Worm (Caenorhabditis elegans): ENCODE measurements around the gene F53H4.3.

The F53H4.3 gene

ce11 chrX:15865868-15866555 is 21.4 kb downstream of the F53H4.3 start, which contains the start of the genes csb-1 and F53H4.4:
Gene csb-1 (minus strand): TSS chrX:15865918.
Gene F53H4.4 (plus strand): TSS chrX:15866387.
- no peak for TF ChIP-seq unc-62 (GFP tag; optimal IDR thresholded peaks at IDR 0.05)

DNA sequence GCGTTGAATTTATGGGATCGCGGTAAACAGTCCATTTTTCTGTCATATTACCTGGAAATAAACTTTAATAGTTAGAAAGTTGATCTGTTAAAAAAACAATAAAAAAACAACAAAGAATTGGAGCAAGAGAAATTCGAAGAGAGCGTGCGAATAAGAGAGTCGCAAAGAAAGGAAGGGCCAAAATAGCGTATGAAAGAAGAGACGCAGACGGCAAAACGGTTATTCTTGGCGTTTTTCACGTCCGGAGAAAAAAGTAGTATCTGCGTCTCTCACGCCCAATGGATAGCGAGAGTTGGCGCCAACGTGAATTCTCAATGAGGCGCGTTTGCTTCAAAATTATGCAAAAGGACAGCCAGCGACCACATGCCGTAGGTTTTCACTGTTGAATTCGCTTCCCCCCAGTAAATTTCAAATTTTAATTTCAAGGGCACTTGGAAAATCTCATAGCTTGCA is 26.8 kb downstream of the F53H4.3 start, which contains the start of gene F53H4.6:
TSS of gene F53H4.6 (minus strand) at position 51 of the 453 bp plus-strand sequence.
- no peak for TF ChIP-seq unc-62 (GFP tag; optimal IDR thresholded peaks at IDR 0.05)

- TF ChIP-seq unc-62 (GFP tag; optimal IDR thresholded peaks at IDR 0.05) = no peak
Observed at ce11 chrX:15856853-15857252, 30.5 kb downstream of the F53H4.3 start, which contains the start of gene F53H4.2. Gene F53H4.2 (plus strand): TSS chrX:15857153.

ce11 chrX:15851013-15851412 is 36.4 kb downstream of the F53H4.3 start:
- TF ChIP-seq unc-62 (GFP tag; optimal IDR thresholded peaks at IDR 0.05) = no peak

- TF ChIP-seq unc-62 (GFP tag; optimal IDR thresholded peaks at IDR 0.05) = no peak
Observed at ce11 chrX:15849397-15849935, 37.9 kb downstream of the F53H4.3 start, which contains the start of gene acl-1. Gene acl-1 (plus strand): TSS chrX:15849885.

- no peak for TF ChIP-seq unc-62 (GFP tag; optimal IDR thresholded peaks at IDR 0.05)
Observed at ce11 chrX:15848867-15849266, 38.5 kb downstream of the F53H4.3 start.

DNA sequence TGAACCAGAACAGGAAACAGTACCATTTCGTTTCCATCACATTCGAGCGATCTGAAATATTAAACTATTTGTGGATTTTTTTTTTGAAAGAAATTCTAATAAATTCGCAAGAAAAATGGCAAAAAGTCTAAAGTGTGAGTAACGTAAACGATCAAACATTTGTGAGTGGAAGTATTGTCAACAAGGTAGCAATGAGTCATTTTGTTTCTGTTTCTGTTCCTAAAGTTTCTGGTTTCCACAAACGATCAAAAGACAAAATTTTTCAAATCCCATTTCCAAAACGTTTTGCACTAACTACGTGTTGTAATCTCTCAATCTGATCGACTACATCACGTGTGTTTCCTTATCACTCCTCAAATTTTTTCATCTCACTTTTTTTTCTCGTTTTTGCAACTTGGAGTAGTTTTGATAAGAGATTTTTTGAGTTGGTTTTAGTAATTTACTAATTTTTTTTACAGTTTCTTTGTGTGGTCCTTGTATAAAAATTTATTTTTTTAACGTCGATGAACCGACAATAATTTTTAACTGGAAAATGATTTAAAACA is 39.8 kb downstream of the F53H4.3 start, which contains the start of gene F59F4.3:
TSS of gene F59F4.3 (minus strand) at position 51 of the 545 bp plus-strand sequence.
- no peak for TF ChIP-seq unc-62 (GFP tag; optimal IDR thresholded peaks at IDR 0.05)

ce11 chrX:15846552-15846951 is 40.8 kb downstream of the F53H4.3 start:
- TF ChIP-seq unc-62 (GFP tag; optimal IDR thresholded peaks at IDR 0.05) = no peak

- no peak for TF ChIP-seq unc-62 (GFP tag; optimal IDR thresholded peaks at IDR 0.05)
Observed at ce11 chrX:15844330-15844729, 43.1 kb downstream of the F53H4.3 start.

- TF ChIP-seq unc-62 (GFP tag; optimal IDR thresholded peaks at IDR 0.05) = no peak
Observed at ce11 chrX:15842492-15842891, 44.9 kb downstream of the F53H4.3 start.

ce11 chrX:15841086-15841622 is 46.2 kb downstream of the F53H4.3 start, which contains the start of gene serp-1.1:
Gene serp-1.1 (plus strand): TSS chrX:15841572.
- TF ChIP-seq unc-62 (GFP tag; optimal IDR thresholded peaks at IDR 0.05) = no peak

ce11 chrX:15838496-15838948 is 48.9 kb downstream of the F53H4.3 start, which contains the start of gene acox-1.6:
Gene acox-1.6 (minus strand): TSS chrX:15838546.
- no peak for TF ChIP-seq unc-62 (GFP tag; optimal IDR thresholded peaks at IDR 0.05)
